Fruit fly (Drosophila melanogaster): ENCODE results near the gene Gyf.

Gyf gene

DNA sequence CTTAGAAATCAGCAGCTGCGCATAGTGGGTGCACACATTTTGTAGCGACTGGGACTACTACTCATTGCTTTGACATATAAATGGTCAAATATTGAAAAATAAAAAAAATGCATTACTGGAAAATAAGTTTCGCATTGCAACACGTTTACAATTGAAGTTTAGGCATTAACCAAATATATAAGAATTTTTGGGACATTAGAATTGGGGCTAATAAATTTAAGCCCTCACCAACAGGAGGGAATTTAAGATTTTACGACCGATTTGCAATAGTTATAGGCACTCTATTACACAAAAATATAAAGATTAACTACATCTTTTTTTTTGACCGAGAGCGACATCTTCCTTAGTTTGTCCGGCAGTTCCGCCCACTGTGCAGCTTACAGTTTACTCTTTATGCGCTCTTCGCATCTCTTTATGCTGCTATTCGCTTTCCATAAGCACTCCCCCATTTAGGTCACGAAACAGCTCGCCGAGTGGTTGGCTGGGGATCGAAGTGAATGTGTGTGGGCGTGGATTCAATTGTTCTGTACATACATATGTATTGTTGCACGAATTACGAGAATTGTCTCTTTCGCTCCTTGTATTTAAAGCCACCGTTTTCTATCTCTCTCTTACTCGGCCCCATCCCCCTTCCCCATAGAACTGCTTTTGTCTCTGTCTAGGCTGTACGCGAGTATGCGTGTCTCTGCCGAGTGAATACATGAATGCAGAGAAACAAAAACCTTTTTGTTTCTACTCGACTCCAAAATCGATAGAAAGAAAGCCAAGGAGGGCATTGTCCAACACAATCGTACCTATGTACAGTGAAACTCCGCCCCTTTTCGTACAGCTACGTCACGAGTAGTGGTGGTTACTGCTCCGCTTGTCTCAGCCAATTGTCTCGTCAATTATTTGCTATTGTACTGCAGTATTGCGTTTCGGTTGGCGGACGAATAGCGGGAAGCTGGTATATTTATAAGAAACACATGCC lies 59.1 kb downstream of the Gyf start (continued):
- TF ChIP-seq Hr39 (GFP tag; optimal IDR thresholded peaks at IDR 0.05) (peak; percentile 66), ss (GFP tag; optimal IDR thresholded peaks at IDR 0.05) (peak in 1 of 2 experiments; percentile 53), CG10669 (GFP tag; optimal IDR thresholded peaks at IDR 0.05) (peak; percentile 71), CG9139 (GFP tag; optimal IDR thresholded peaks at IDR 0.05) (peak; percentile 40), CG10631 (GFP tag; optimal IDR thresholded peaks at IDR 0.05) (peak; percentile 81), Eip93F (GFP tag; optimal IDR thresholded peaks at IDR 0.05) (no peak), Sox15 (GFP tag; optimal IDR thresholded peaks at IDR 0.05) (peak; percentile 57), CG15336 (GFP tag; IDR thresholded peaks at IDR 0.05) (peak; percentile 76), CG1621 (tag; optimal IDR thresholded peaks at IDR 0.05) (no peak), esn (GFP tag; optimal IDR thresholded peaks at IDR 0.05) (peak; percentile 79)

DNA sequence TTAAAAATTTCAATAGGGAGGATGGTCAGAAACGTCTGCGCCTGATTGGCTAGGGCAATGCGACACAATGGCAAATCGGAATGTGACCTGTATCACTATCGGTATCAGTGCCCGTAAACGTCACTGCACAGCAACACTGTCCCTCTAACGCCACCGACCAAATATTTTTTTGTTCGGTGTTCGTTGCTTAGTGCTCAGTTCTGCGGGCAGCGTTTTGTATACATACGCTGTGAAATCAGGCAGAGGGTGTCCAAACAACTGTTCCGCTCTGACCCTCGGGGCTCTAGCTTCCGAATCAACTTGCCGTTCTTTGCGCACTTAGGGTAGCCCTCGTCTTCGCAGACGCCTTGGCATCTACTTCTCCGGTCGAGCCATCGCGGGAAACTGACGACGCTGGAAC lies 59.9 kb downstream of the Gyf start:
- no peak for TF ChIP-seq CG32006 (GFP tag; optimal IDR thresholded peaks at IDR 0.05)
- no peak for TF ChIP-seq net (GFP tag; optimal IDR thresholded peaks at IDR 0.05)
- TF ChIP-seq Sox15 (GFP tag; optimal IDR thresholded peaks at IDR 0.05), result no peak
- no peak for TF ChIP-seq CG1621 (tag; optimal IDR thresholded peaks at IDR 0.05)
- no peak for TF ChIP-seq CG8632 (GFP tag; optimal IDR thresholded peaks at IDR 0.05)
- TF ChIP-seq Lpt (GFP tag; optimal IDR thresholded peaks at IDR 0.05), result no peak
- TF ChIP-seq Eip78C (GFP tag), result no peak
- TF ChIP-seq topi (GFP tag; optimal IDR thresholded peaks at IDR 0.05), result no peak
- no peak for TF ChIP-seq Met (GFP tag; optimal IDR thresholded peaks at IDR 0.05)

Measured in whole organism, prepupa.